Worm (Caenorhabditis elegans) whole organism, L4/young adult: ENCODE measurements around the gene fbxb-90.
"Not testable (repeated sequence)": the region's sequence is repeated elsewhere in the genome, so short reads cannot be mapped to it uniquely, and the experiment has no call there.

Experiments used
- W03F9.2 ChIP-seq: fragments of 150-350 bp; optimal IDR thresholded peaks from 2 replicates; lab custom pipeline; 2014; ENCODE audit warnings: missing biosample characterization, missing genetic modification characterization
- dao-5 ChIP-seq: sonication (generic microtip); optimal IDR thresholded peaks from 2 replicates; lab custom pipeline; 2016; ENCODE audit warnings: missing genotype, missing genetic modification characterization, moderate library complexity, missing compliant biosample characterization
- him-1 ChIP-seq: sonication (generic microtip); optimal IDR thresholded peaks from 2 replicates; lab custom pipeline; 2016; ENCODE audit warnings: missing genotype, missing genetic modification reagents, missing genetic modification characterization, missing compliant biosample characterization

The fbxb-90 gene

ce11 chrII:3771640-3772039, 23.0 kb upstream of the fbxb-90 start:
- TF ChIP-seq W03F9.2 (tag; lab: Kevin White, UChicago) (no peak), dao-5 (tag; lab: Kevin White, UChicago) (no peak), him-1 (tag; lab: Kevin White, UChicago) (no peak)

ce11 chrII:3764486-3764885, 15.9 kb upstream of the fbxb-90 start, which contains the start of gene srx-112:
srx-112 (minus strand) TSS chrII:3764586.
- TF ChIP-seq W03F9.2 (tag; lab: Kevin White, UChicago) (no peak), dao-5 (tag; lab: Kevin White, UChicago) (no peak), him-1 (tag; lab: Kevin White, UChicago) (no peak)

- not testable (repeated sequence) for TF ChIP-seq W03F9.2, him-1, dao-5 (tag; lab: Kevin White, UChicago)
These were observed 13.0 kb upstream of the fbxb-90 start, which contains the start of gene T24E12.6 for ce11 chrII:3761599-3761998. T24E12.6 (minus strand) TSS chrII:3761699.

ce11 chrII:3759010-3759409, 10.4 kb upstream of the fbxb-90 start, which contains the start of gene T24E12.12:
T24E12.12 (plus strand) TSS chrII:3759290.
- no peak for TF ChIP-seq W03F9.2 (tag; lab: Kevin White, UChicago)
- no peak for TF ChIP-seq dao-5 (tag; lab: Kevin White, UChicago)
- no peak for TF ChIP-seq him-1 (tag; lab: Kevin White, UChicago)

DNA sequence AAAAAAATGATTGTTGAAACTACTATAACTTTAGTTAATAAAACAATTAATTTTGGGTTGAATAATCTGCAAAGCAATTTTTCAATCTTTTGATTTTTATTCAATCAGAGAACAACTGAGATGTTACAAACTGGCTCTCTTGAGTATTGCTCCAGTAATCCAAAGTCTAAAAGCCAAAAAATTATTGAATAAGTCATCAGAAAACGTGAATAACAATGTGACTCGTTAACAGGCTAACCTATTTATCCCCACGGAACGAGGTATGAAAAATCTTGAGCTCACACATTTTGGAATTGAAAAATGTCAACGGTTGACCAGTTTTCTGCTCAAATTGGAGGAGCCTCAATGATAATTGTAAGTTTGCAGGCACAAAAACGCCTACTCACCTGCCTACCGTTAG, 8.9 kb upstream of the fbxb-90 start, which contains the start of gene srx-111:
Gene srx-111, plus strand, starts transcription at position 301 of the 400 bp plus-strand sequence.
- TF ChIP-seq W03F9.2 (tag; lab: Kevin White, UChicago) (no peak), him-1 (tag; lab: Kevin White, UChicago) (no peak), dao-5 (tag; lab: Kevin White, UChicago) (no peak)

DNA sequence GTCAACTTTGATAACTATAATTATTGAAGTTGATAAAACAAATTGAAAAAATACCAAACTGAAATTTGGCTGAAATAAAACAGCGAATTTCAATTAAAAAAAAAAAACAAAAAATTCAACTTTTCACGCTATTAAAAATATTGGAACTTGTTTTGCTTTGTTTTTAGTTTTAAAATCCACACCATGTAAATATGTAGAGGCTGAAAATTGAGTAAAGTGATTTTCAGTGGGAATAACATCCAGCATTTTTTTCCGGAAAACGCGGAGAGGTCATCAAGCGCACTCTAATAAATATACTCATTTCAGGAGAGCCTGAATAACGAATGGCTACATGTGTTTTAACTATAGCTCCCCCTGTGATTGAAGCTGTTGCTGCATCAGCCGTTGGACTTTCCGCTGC, 5.0 kb upstream of the fbxb-90 start, which contains the start of gene rcd-1:
Gene rcd-1, plus strand, starts transcription at position 301 of the 400 bp plus-strand sequence.
- no peak for TF ChIP-seq him-1 (tag; lab: Kevin White, UChicago)

DNA sequence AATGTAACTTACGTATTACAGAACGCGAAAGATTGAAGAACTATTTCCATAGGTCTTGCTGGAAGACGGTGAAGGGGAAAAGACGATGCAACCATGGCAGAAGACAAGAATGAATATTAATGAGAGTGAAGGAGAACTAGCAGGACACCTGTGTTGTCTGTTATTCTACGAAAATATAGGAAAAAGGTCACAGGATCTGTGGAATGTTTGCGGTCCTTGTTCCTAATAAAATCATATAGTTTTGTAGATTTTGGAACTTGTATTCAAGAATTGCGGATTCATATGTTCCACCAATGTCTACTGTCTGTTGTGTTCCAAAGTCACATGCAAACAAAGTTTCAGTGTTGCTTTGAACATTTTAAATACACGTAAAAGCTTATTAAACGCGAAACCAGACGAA, 3.6 kb upstream of the fbxb-90 start, which contains the start of gene sdz-11:
Gene sdz-11, minus strand, starts transcription at position 101 of the 400 bp plus-strand sequence.
- TF ChIP-seq W03F9.2 (tag; lab: Kevin White, UChicago) (no peak), dao-5 (tag; lab: Kevin White, UChicago) (no peak), him-1 (tag; lab: Kevin White, UChicago) (no peak)

- TF ChIP-seq dao-5 (tag; lab: Kevin White, UChicago) (no peak), him-1 (tag; lab: Kevin White, UChicago) (no peak), W03F9.2 (tag; lab: Kevin White, UChicago) (no peak)
These were observed 2.1 kb upstream of the fbxb-90 start, which contains the start of gene fbxb-91 for ce11 chrII:3750685-3751084. fbxb-91 (minus strand) TSS chrII:3750785.

- TF ChIP-seq him-1 (tag; lab: Kevin White, UChicago) (no peak), dao-5 (tag; lab: Kevin White, UChicago) (no peak), W03F9.2 (tag; lab: Kevin White, UChicago) (no peak)
These were observed 1.2 kb downstream of the fbxb-90 start, which contains the start of gene fbxb-92 for ce11 chrII:3747405-3747804. fbxb-92 (minus strand) TSS chrII:3747505.

- TF ChIP-seq dao-5 (tag; lab: Kevin White, UChicago): no peak
- TF ChIP-seq him-1 (tag; lab: Kevin White, UChicago): no peak
- no peak for TF ChIP-seq W03F9.2 (tag; lab: Kevin White, UChicago)
These were observed 4.9 kb downstream of the fbxb-90 start, which contains the start of gene nta-1 for ce11 chrII:3743684-3744200. nta-1 (minus strand) TSS chrII:3743814.

- TF ChIP-seq W03F9.2 (tag; lab: Kevin White, UChicago) (no peak), dao-5 (tag; lab: Kevin White, UChicago) (no peak), him-1 (tag; lab: Kevin White, UChicago) (no peak)
These were observed 7.0 kb downstream of the fbxb-90 start, which contains the start of gene F12E12.1 for ce11 chrII:3741584-3741983. F12E12.1 (plus strand) TSS chrII:3741884.

- TF ChIP-seq dao-5 (tag; lab: Kevin White, UChicago) (no peak), him-1 (tag; lab: Kevin White, UChicago) (no peak), W03F9.2 (tag; lab: Kevin White, UChicago) (no peak)
These were observed 9.0 kb downstream of the fbxb-90 start, which contains the start of gene F12E12.2 for ce11 chrII:3739647-3740046. F12E12.2 (plus strand) TSS chrII:3739947.

- TF ChIP-seq him-1 (tag; lab: Kevin White, UChicago): no peak
- no peak for TF ChIP-seq dao-5 (tag; lab: Kevin White, UChicago)
- no peak for TF ChIP-seq W03F9.2 (tag; lab: Kevin White, UChicago)
These were observed 11.7 kb downstream of the fbxb-90 start, which contains the start of gene F12E12.6 for ce11 chrII:3736893-3737375. F12E12.6 (minus strand) TSS chrII:3736943.
